Worm (Caenorhabditis elegans) whole organism, mixed stage, embryonic: ENCODE data around the gene C01G10.14.

Experiments
- M03D4.4 ChIP-seq: sonication (generic microtip); optimal IDR thresholded peaks from 2 replicates; lab custom pipeline; 2017; ENCODE audit warnings: mild to moderate bottlenecking, missing genetic modification characterization, missing compliant biosample characterization
- blmp-1 ChIP-seq: fragments of 150-350 bp; optimal IDR thresholded peaks from 2 replicates; lab custom pipeline; 2014; ENCODE audit warnings: missing biosample characterization, missing genetic modification characterization
- ceh-39 ChIP-seq: fragments of 150-350 bp; optimal IDR thresholded peaks from 2 replicates; lab custom pipeline; 2014; ENCODE audit warnings: missing biosample characterization, missing genetic modification characterization
- ces-1 ChIP-seq: fragments of 150-350 bp; optimal IDR thresholded peaks from 2 replicates; lab custom pipeline; 2014; ENCODE audit warnings: missing biosample characterization, missing genetic modification reagents, missing genetic modification characterization
- cnd-1 ChIP-seq: fragments of 200-800 bp; sonication (Bioruptor generic); optimal IDR thresholded peaks from 2 replicates; lab custom pipeline; 2018; ENCODE audit warnings: mild to moderate bottlenecking, missing genetic modification characterization, missing compliant biosample characterization
- drap-1 ChIP-seq: fragments of 200-800 bp; sonication (Bioruptor generic); optimal IDR thresholded peaks from 3 replicates; lab custom pipeline; 2018; ENCODE audit warnings: mild to moderate bottlenecking, missing genetic modification characterization, missing compliant biosample characterization
- elt-3 ChIP-seq: fragments of 150-350 bp; optimal IDR thresholded peaks from 2 replicates; lab custom pipeline; 2014; ENCODE audit warnings: missing biosample characterization, missing genetic modification characterization
- flh-1 ChIP-seq: fragments of 200-800 bp; sonication (Bioruptor generic); optimal IDR thresholded peaks from 2 replicates; lab custom pipeline; 2018; ENCODE audit warnings: mild to moderate bottlenecking, missing genetic modification characterization, moderate library complexity, missing compliant biosample characterization
- ham-2 ChIP-seq: fragments of 200-800 bp; sonication (Bioruptor generic); optimal IDR thresholded peaks from 2 replicates; lab custom pipeline; 2018; ENCODE audit warnings: mild to moderate bottlenecking, missing genetic modification characterization, missing compliant biosample characterization
- hlh-1 ChIP-seq: fragments of 150-350 bp; optimal IDR thresholded peaks from 2 replicates; lab custom pipeline; 2014; ENCODE audit warnings: missing biosample characterization, missing genetic modification reagents, missing genetic modification characterization
- lin-32 ChIP-seq: fragments of 200-800 bp; sonication (Bioruptor generic); optimal IDR thresholded peaks from 2 replicates; lab custom pipeline; 2018; ENCODE audit warnings: mild to moderate bottlenecking, missing genetic modification characterization, missing compliant biosample characterization
- lsy-2 ChIP-seq: fragments of 150-350 bp; optimal IDR thresholded peaks from 2 replicates; lab custom pipeline; 2014; ENCODE audit warnings: missing biosample characterization, missing genetic modification characterization
- mep-1 ChIP-seq: fragments of 150-350 bp; optimal IDR thresholded peaks from 2 replicates; lab custom pipeline; 2017; ENCODE audit warnings: missing biosample characterization, missing genetic modification reagents, missing genetic modification characterization, inconsistent platforms
- mls-2 ChIP-seq: sonication (generic microtip); optimal IDR thresholded peaks from 2 replicates; lab custom pipeline; 2016; ENCODE audit warnings: mild to moderate bottlenecking, missing genetic modification characterization, moderate library complexity, missing compliant biosample characterization
- nhr-12 ChIP-seq: fragments of 150-350 bp; optimal IDR thresholded peaks from 2 replicates; lab custom pipeline; 2014; ENCODE audit warnings: missing biosample characterization, missing genetic modification characterization
- nhr-28 ChIP-seq: fragments of 150-350 bp; optimal IDR thresholded peaks from 2 replicates; lab custom pipeline; 2014; ENCODE audit warnings: missing biosample characterization, missing genetic modification characterization
- sem-2 ChIP-seq: fragments of 200-800 bp; sonication (Bioruptor generic); optimal IDR thresholded peaks from 2 replicates; lab custom pipeline; 2018; ENCODE audit warnings: mild to moderate bottlenecking, missing genetic modification characterization, missing compliant biosample characterization
- sptf-1 ChIP-seq: sonication (generic microtip); optimal IDR thresholded peaks from 2 replicates; lab custom pipeline; 2017; ENCODE audit warnings: mild to moderate bottlenecking, missing genetic modification characterization, moderate library complexity, missing compliant biosample characterization
- tbx-8 ChIP-seq: fragments of 200-800 bp; sonication (Bioruptor generic); optimal IDR thresholded peaks from 2 replicates; lab custom pipeline; 2018; ENCODE audit warnings: mild to moderate bottlenecking, missing genetic modification characterization, moderate library complexity, missing compliant biosample characterization
- unc-39 ChIP-seq: fragments of 150-350 bp; optimal IDR thresholded peaks from 2 replicates; lab custom pipeline; 2014; ENCODE audit warnings: missing biosample characterization, missing genetic modification characterization
- ztf-11 ChIP-seq: fragments of 150-350 bp; optimal IDR thresholded peaks from 2 replicates; lab custom pipeline; 2014; ENCODE audit warnings: missing biosample characterization, missing genetic modification characterization

The C01G10.14 gene

DNA sequence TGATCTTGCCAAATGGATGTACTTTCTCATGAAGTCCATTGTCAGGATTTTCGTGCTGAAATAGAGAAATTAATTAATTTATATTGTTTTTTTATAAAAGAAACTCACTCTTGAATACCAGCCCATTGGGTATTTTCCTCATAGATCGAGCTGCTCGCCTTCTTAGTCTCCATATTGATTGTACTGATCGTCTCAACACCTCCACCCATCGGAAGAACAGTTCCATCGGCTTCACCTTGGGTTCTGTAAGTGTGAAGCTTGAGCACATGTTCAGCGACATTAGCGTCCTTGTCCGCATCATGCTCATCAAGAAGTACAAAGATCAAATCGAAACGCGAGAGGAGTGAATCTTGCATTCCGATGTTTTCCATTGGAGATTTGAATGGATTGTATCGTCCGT, 48.0 kb downstream of the C01G10.14 start:
- TF ChIP-seq cnd-1 (tag; lab: Kevin White, UChicago) (no peak), nhr-12 (no peak), flh-1 (no peak), blmp-1 (tag; lab: Kevin White, UChicago) (no peak), lin-32 (GFP tag; lab: Kevin White, UChicago) (no peak), ces-1 (GFP tag; lab: Kevin White, UChicago) (no peak), tbx-8 (no peak), sem-2 (GFP tag; lab: Kevin White, UChicago) (no peak), ham-2 (no peak), sptf-1 (tag; lab: Kevin White, UChicago) (no peak), M03D4.4 (tag; lab: Kevin White, UChicago) (no peak), elt-3 (tag; lab: Kevin White, UChicago) (no peak)
- TF ChIP-seq, all 35 proteins: peak for 0

- TF ChIP-seq lsy-2 (tag; lab: Kevin White, UChicago) (no peak), M03D4.4 (tag; lab: Kevin White, UChicago) (no peak), mep-1 (tag; lab: Kevin White, UChicago) (no peak), hlh-1 (tag; lab: Kevin White, UChicago) (no peak), drap-1 (GFP tag; lab: Kevin White, UChicago) (no peak), nhr-28 (tag; lab: Kevin White, UChicago) (no peak), sem-2 (GFP tag; lab: Kevin White, UChicago) (no peak), mls-2 (no peak), ham-2 (no peak)
- TF ChIP-seq, all 35 proteins: peak for 0
These were observed 49.4 kb downstream of the C01G10.14 start for ce11 chrV:15056346-15056839.

ce11 chrV:15055873-15056272, 49.9 kb downstream of the C01G10.14 start, which contains the start of gene C25D7.16:
C25D7.16 (plus strand) TSS chrV:15056173.
- TF ChIP-seq unc-39 (tag; lab: Kevin White, UChicago) = no peak
- no peak for TF ChIP-seq tbx-8
- no peak for TF ChIP-seq lin-32 (GFP tag; lab: Kevin White, UChicago)
- TF ChIP-seq cnd-1 (tag; lab: Kevin White, UChicago) = no peak
- TF ChIP-seq drap-1 (GFP tag; lab: Kevin White, UChicago) = no peak
- TF ChIP-seq M03D4.4 (tag; lab: Kevin White, UChicago) = no peak
- TF ChIP-seq ztf-11 (tag; lab: Kevin White, UChicago) = no peak
- TF ChIP-seq ceh-39 (tag; lab: Kevin White, UChicago) = no peak
- TF ChIP-seq blmp-1 (tag; lab: Kevin White, UChicago) = no peak
- TF ChIP-seq hlh-1 (tag; lab: Kevin White, UChicago) = no peak
- TF ChIP-seq elt-3 (tag; lab: Kevin White, UChicago) = no peak
- no peak for TF ChIP-seq lsy-2 (tag; lab: Kevin White, UChicago)
- no peak for TF ChIP-seq sptf-1 (tag; lab: Kevin White, UChicago)
- no peak for TF ChIP-seq ham-2
